Worm (Caenorhabditis elegans) whole organism, L1 larva: Measurements from ENCODE around the gene K05D4.9.

Experiments used
- C16A3.4 ChIP-seq: fragments of 150-350 bp; optimal IDR thresholded peaks from 2 replicates; lab custom pipeline; 2014; ENCODE audit warnings: missing biosample characterization, missing genetic modification characterization
- alr-1 ChIP-seq: fragments of 200-800 bp; sonication (Bioruptor generic); optimal IDR thresholded peaks from 2 replicates; lab custom pipeline; 2018; ENCODE audit warnings: borderline replicate concordance, mild to moderate bottlenecking, missing genetic modification characterization, missing compliant biosample characterization
- ces-1 ChIP-seq: fragments of 150-350 bp; optimal IDR thresholded peaks from 2 replicates; lab custom pipeline; 2014; ENCODE audit warnings: missing biosample characterization, missing genetic modification reagents, missing genetic modification characterization
- dpl-1 ChIP-seq, 3 experiments: fragments of 150-350 bp in 2 of 3; sonication (generic microtip) in 1 of 3; optimal IDR thresholded peaks; 2 replicates each; lab custom pipeline; 2014 to 2017; ENCODE audit warnings: missing biosample characterization in 3 of 3, missing genetic modification characterization in 3 of 3, missing genetic modification reagents in 3 of 3
- efl-1 ChIP-seq, 4 experiments: fragments of 150-350 bp; optimal IDR thresholded peaks in 3 of 4; peaks in 1 of 4; 1 replicate in 1 of 4; 2 replicates in 3 of 4; lab custom pipeline; 2014; ENCODE audit warnings: missing biosample characterization in 2 of 4, missing genetic modification characterization in 2 of 4, missing genetic modification reagents in 2 of 4
- egl-13 ChIP-seq: sonication (generic microtip); optimal IDR thresholded peaks from 2 replicates; lab custom pipeline; 2016; ENCODE audit warnings: missing genotype, missing genetic modification reagents, missing genetic modification characterization, missing compliant biosample characterization
- elt-2 ChIP-seq: sonication (generic microtip); optimal IDR thresholded peaks from 2 replicates; lab custom pipeline; 2016; ENCODE audit warnings: missing genetic modification characterization, mild to moderate bottlenecking, inconsistent platforms, missing compliant biosample characterization, missing genetic modification reagents
- ets-5 ChIP-seq: fragments of 200-800 bp; sonication (Bioruptor generic); IDR thresholded peaks from 2 replicates; pipeline ENCODE4 v1.3.6; 2022; ENCODE audit warnings: missing genetic modification characterization, missing compliant biosample characterization
- fkh-10 ChIP-seq: sonication (generic microtip); optimal IDR thresholded peaks from 2 replicates; lab custom pipeline; 2017; ENCODE audit warnings: missing biosample characterization, missing genetic modification reagents, missing genetic modification characterization
- hlh-17 ChIP-seq: fragments of 200-800 bp; sonication (Bioruptor generic); optimal IDR thresholded peaks from 2 replicates; lab custom pipeline; 2018; ENCODE audit warnings: missing genetic modification characterization, mild to moderate bottlenecking, missing compliant biosample characterization, moderate library complexity, borderline replicate concordance
- hlh-4 ChIP-seq: sonication (generic microtip); optimal IDR thresholded peaks from 2 replicates; lab custom pipeline; 2016; ENCODE audit warnings: mild to moderate bottlenecking, missing genetic modification characterization, missing compliant biosample characterization
- jun-1 ChIP-seq: fragments of 150-350 bp; optimal IDR thresholded peaks from 2 replicates; lab custom pipeline; 2014; ENCODE audit warnings: missing biosample characterization, missing genetic modification reagents, missing genetic modification characterization
- lin-13 ChIP-seq: fragments of 150-350 bp; optimal IDR thresholded peaks from 2 replicates; lab custom pipeline; 2014; ENCODE audit warnings: missing biosample characterization, missing genetic modification reagents, missing genetic modification characterization
- lin-15B ChIP-seq: fragments of 150-350 bp; sonication (generic microtip); optimal IDR thresholded peaks from 3 replicates; lab custom pipeline; 2014; ENCODE audit warnings: missing biosample characterization, missing genetic modification characterization
- lin-35 ChIP-seq, 2 experiments: fragments of 150-350 bp; optimal IDR thresholded peaks; 2 replicates each; lab custom pipeline; 2014; ENCODE audit warnings: missing biosample characterization in 2 of 2, missing genetic modification characterization in 2 of 2, missing genetic modification reagents in 2 of 2
- lin-39 ChIP-seq: fragments of 150-350 bp; optimal IDR thresholded peaks from 2 replicates; lab custom pipeline; 2014; ENCODE audit warnings: missing biosample characterization, missing genetic modification reagents, missing genetic modification characterization
- lsy-2 ChIP-seq, 2 experiments: fragments of 150-350 bp; optimal IDR thresholded peaks; 2 replicates each; lab custom pipeline; 2014; ENCODE audit warnings: missing biosample characterization in 2 of 2, missing genetic modification characterization in 2 of 2
- mab-9 ChIP-seq: fragments of 200-800 bp; sonication (Bioruptor generic); IDR thresholded peaks from 2 replicates; pipeline ENCODE4 v1.3.6; 2022; ENCODE audit warnings: missing genetic modification reagents, missing genetic modification characterization, missing compliant biosample characterization
- nhr-19 ChIP-seq: fragments of 200-800 bp; sonication (Bioruptor generic); conservative IDR thresholded peaks from 2 replicates; pipeline ENCODE4 v1.3.6; 2022; ENCODE audit warnings: missing genetic modification characterization, missing compliant biosample characterization
- nhr-20 ChIP-seq: sonication (generic microtip); optimal IDR thresholded peaks from 2 replicates; lab custom pipeline; 2016; ENCODE audit warnings: mild to moderate bottlenecking, missing genetic modification characterization, missing compliant biosample characterization
- nhr-237 ChIP-seq: fragments of 150-350 bp; optimal IDR thresholded peaks from 2 replicates; lab custom pipeline; 2014; ENCODE audit warnings: missing biosample characterization, missing genetic modification characterization
- nhr-71 ChIP-seq: sonication (generic microtip); optimal IDR thresholded peaks from 2 replicates; lab custom pipeline; 2016; ENCODE audit warnings: mild to moderate bottlenecking, missing genetic modification characterization, moderate library complexity, missing compliant biosample characterization
- nhr-76 ChIP-seq: sonication (generic microtip); optimal IDR thresholded peaks from 2 replicates; lab custom pipeline; 2017; ENCODE audit warnings: missing biosample characterization, missing genetic modification characterization
- nhr-77 ChIP-seq: fragments of 150-350 bp; optimal IDR thresholded peaks from 2 replicates; lab custom pipeline; 2014; ENCODE audit warnings: missing biosample characterization, missing genetic modification characterization
- nhr-84 ChIP-seq: sonication (generic microtip); optimal IDR thresholded peaks from 2 replicates; lab custom pipeline; 2017; ENCODE audit warnings: missing biosample characterization, missing genetic modification characterization
- pqm-1 ChIP-seq: sonication (generic microtip); optimal IDR thresholded peaks from 3 replicates; lab custom pipeline; 2017; ENCODE audit warnings: missing biosample characterization, missing genetic modification characterization
- skn-1 ChIP-seq: fragments of 150-350 bp; optimal IDR thresholded peaks from 2 replicates; lab custom pipeline; 2014; ENCODE audit warnings: missing biosample characterization, missing genetic modification characterization
- snpc-4 ChIP-seq: fragments of 150-350 bp; optimal IDR thresholded peaks from 2 replicates; lab custom pipeline; 2014; ENCODE audit warnings: missing biosample characterization, missing genetic modification characterization
- sptf-1 ChIP-seq: fragments of 150-350 bp; optimal IDR thresholded peaks from 2 replicates; lab custom pipeline; 2014; ENCODE audit warnings: missing biosample characterization, missing genetic modification characterization
- sup-37 ChIP-seq: fragments of 200-800 bp; sonication (Bioruptor generic); optimal IDR thresholded peaks from 2 replicates; lab custom pipeline; 2018; ENCODE audit warnings: mild to moderate bottlenecking, missing genetic modification characterization, missing compliant biosample characterization
- swsn-7 ChIP-seq: sonication (generic microtip); optimal IDR thresholded peaks from 2 replicates; lab custom pipeline; 2016; ENCODE audit warnings: missing genetic modification characterization, missing compliant biosample characterization
- tlp-1 ChIP-seq: fragments of 150-350 bp; optimal IDR thresholded peaks from 2 replicates; lab custom pipeline; 2014; ENCODE audit warnings: missing biosample characterization, missing genetic modification characterization
- vab-15 ChIP-seq: sonication (generic microtip); optimal IDR thresholded peaks from 2 replicates; lab custom pipeline; 2017; ENCODE audit warnings: missing genotype, mild to moderate bottlenecking, missing genetic modification characterization, missing compliant biosample characterization
- zag-1 ChIP-seq: fragments of 150-350 bp; optimal IDR thresholded peaks from 2 replicates; lab custom pipeline; 2014; ENCODE audit warnings: missing biosample characterization, missing genetic modification characterization
- ztf-11 ChIP-seq, 2 experiments: sonication (generic microtip); optimal IDR thresholded peaks; 2 replicates each; lab custom pipeline; 2016 to 2017; ENCODE audit warnings: missing genetic modification characterization in 2 of 2, missing biosample characterization in 1 of 2, missing compliant biosample characterization in 1 of 2
- ztf-4 ChIP-seq: fragments of 150-350 bp; optimal IDR thresholded peaks from 2 replicates; lab custom pipeline; 2014; ENCODE audit warnings: missing biosample characterization, missing genetic modification characterization

The K05D4.9 gene

ce11 chrV:16143066-16143581 is 28.5 kb downstream of the K05D4.9 start, which contains the start of gene fbxa-88:
TSS of gene fbxa-88 (minus strand) at chrV:16143116.
- no peak for TF ChIP-seq nhr-71 (tag; lab: Kevin White, UChicago)
- TF ChIP-seq tlp-1, result no peak
- TF ChIP-seq pqm-1 (tag; lab: Kevin White, UChicago), result peak; percentile 47
- TF ChIP-seq lin-13 (GFP tag; lab: Kevin White, UChicago), result no peak
- peak; percentile 80 for TF ChIP-seq elt-2 (tag; lab: Kevin White, UChicago)
- no peak for TF ChIP-seq nhr-19 (GFP tag; lab: Robert Waterston, UW)
- no peak for TF ChIP-seq ets-5 (GFP tag; lab: Robert Waterston, UW)
- no peak for TF ChIP-seq lsy-2 (tag; optimal IDR thresholded peaks at IDR 0.05; lab: Kevin White, UChicago)
- TF ChIP-seq mab-9 (GFP tag; lab: Robert Waterston, UW), result no peak
- TF ChIP-seq nhr-77 (tag; lab: Kevin White, UChicago), result no peak
- TF ChIP-seq jun-1 (tag; lab: Kevin White, UChicago), result no peak
- no peak for TF ChIP-seq lin-15B (tag; lab: Kevin White, UChicago)
- TF ChIP-seq snpc-4 (tag; lab: Kevin White, UChicago), result no peak
- TF ChIP-seq nhr-20 (tag; lab: Kevin White, UChicago), result peak; percentile 12
- TF ChIP-seq egl-13 (tag; lab: Kevin White, UChicago), result no peak

- no peak for TF ChIP-seq nhr-84 (tag; lab: Kevin White, UChicago)
- TF ChIP-seq nhr-237, result no peak
- no peak for TF ChIP-seq lin-39 (tag; lab: Kevin White, UChicago)
- TF ChIP-seq tlp-1, result no peak
- no peak for TF ChIP-seq skn-1 (tag; lab: Kevin White, UChicago)
- no peak for TF ChIP-seq lin-35 (GFP tag; optimal IDR thresholded peaks at IDR 0.05; lab: Kevin White, UChicago)
- no peak for TF ChIP-seq mab-9 (GFP tag; lab: Robert Waterston, UW)
- no peak for TF ChIP-seq dpl-1 (GFP tag; optimal IDR thresholded peaks at IDR 0.05; lab: Kevin White, UChicago)
- TF ChIP-seq alr-1 (tag; lab: Kevin White, UChicago), result no peak
- TF ChIP-seq, all 84 proteins: peak for 0
Observed at ce11 chrV:16142371-16142770, 29.2 kb downstream of the K05D4.9 start, which contains the start of gene fbxa-18. TSS of gene fbxa-18 (plus strand) at chrV:16142671.

ce11 chrV:16141071-16141470 is 30.6 kb downstream of the K05D4.9 start, which contains the start of gene clc-32:
TSS of gene clc-32 (minus strand) at chrV:16141171.
- no peak for TF ChIP-seq vab-15 (tag; lab: Kevin White, UChicago)
- TF ChIP-seq zag-1 (tag; lab: Kevin White, UChicago), result no peak

ce11 chrV:16139529-16139928 is 32.1 kb downstream of the K05D4.9 start, which contains the start of gene clc-11:
TSS of gene clc-11 (minus strand) at chrV:16139629.
- TF ChIP-seq nhr-76 (no peak), ztf-11 (tag; optimal IDR thresholded peaks at IDR 0.05; lab: Kevin White, UChicago) (no peak), sup-37 (GFP tag; lab: Kevin White, UChicago) (no peak), hlh-4 (no peak), ces-1 (no peak), hlh-17 (GFP tag; lab: Kevin White, UChicago) (no peak), elt-2 (tag; lab: Kevin White, UChicago) (peak; percentile 10), snpc-4 (tag; lab: Kevin White, UChicago) (no peak), nhr-84 (tag; lab: Kevin White, UChicago) (no peak), sptf-1 (tag; lab: Kevin White, UChicago) (no peak), jun-1 (tag; lab: Kevin White, UChicago) (no peak), fkh-10 (no peak), swsn-7 (tag; lab: Kevin White, UChicago) (no peak), efl-1 (optimal IDR thresholded peaks at IDR 0.05; lab: Kevin White, UChicago) (no peak), efl-1 (GFP tag; optimal IDR thresholded peaks at IDR 0.05 in 1 of 2; lab: Kevin White, UChicago) (peak in 1 of 2 experiments; percentile 65), ztf-4 (no peak), C16A3.4 (tag; lab: Kevin White, UChicago) (no peak), lin-39 (tag; lab: Kevin White, UChicago) (no peak)
- TF ChIP-seq, all 84 proteins: peak for 2
